Worm (Caenorhabditis elegans) whole organism, L2 larva: ENCODE measurements around the gene F35H12.1.

Experiments used
- blmp-1 ChIP-seq: sonication (generic microtip); optimal IDR thresholded peaks from 2 replicates; lab custom pipeline; 2017; ENCODE audit warnings: missing genetic modification characterization, mild to moderate bottlenecking, missing compliant biosample characterization, antibody characterized with exemption, moderate library complexity; ENCODE audit not compliant: insufficient read depth
- ceh-82 ChIP-seq: fragments of 150-350 bp; optimal IDR thresholded peaks from 2 replicates; lab custom pipeline; 2014; ENCODE audit warnings: missing biosample characterization, missing genetic modification characterization
- lin-11 ChIP-seq: fragments of 150-350 bp; sonication (generic microtip); optimal IDR thresholded peaks from 2 replicates; lab custom pipeline; 2014; ENCODE audit warnings: missing biosample characterization, missing genetic modification characterization, inconsistent platforms, mixed read lengths
- lin-39 ChIP-seq: fragments of 150-350 bp; optimal IDR thresholded peaks from 2 replicates; lab custom pipeline; 2014; ENCODE audit warnings: missing biosample characterization, missing genetic modification reagents, missing genetic modification characterization
- mab-5 ChIP-seq: fragments of 150-350 bp; optimal IDR thresholded peaks from 2 replicates; lab custom pipeline; 2014; ENCODE audit warnings: missing biosample characterization, missing genetic modification characterization
- mdl-1 ChIP-seq, 2 experiments: fragments of 150-350 bp in 1 of 2; sonication (generic microtip) in 1 of 2; optimal IDR thresholded peaks; 2 replicates each; lab custom pipeline; 2017; ENCODE audit warnings: missing biosample characterization in 2 of 2, missing genetic modification characterization in 2 of 2
- nhr-10 ChIP-seq: sonication (generic microtip); optimal IDR thresholded peaks from 2 replicates; lab custom pipeline; 2017; ENCODE audit warnings: missing biosample characterization, missing genetic modification characterization
- nhr-21 ChIP-seq: fragments of 150-350 bp; optimal IDR thresholded peaks from 2 replicates; lab custom pipeline; 2014; ENCODE audit warnings: missing biosample characterization, missing genetic modification characterization
- nhr-77 ChIP-seq: fragments of 150-350 bp; optimal IDR thresholded peaks from 2 replicates; lab custom pipeline; 2014; ENCODE audit warnings: missing biosample characterization, missing genetic modification characterization
- snpc-4 ChIP-seq: fragments of 150-350 bp; optimal IDR thresholded peaks from 2 replicates; lab custom pipeline; 2014; ENCODE audit warnings: missing biosample characterization, missing genetic modification characterization
- unc-62 ChIP-seq: fragments of 150-350 bp; optimal IDR thresholded peaks from 2 replicates; lab custom pipeline; 2014; ENCODE audit warnings: missing biosample characterization, missing genetic modification reagents, missing genetic modification characterization

- no peak for TF ChIP-seq unc-62
- no peak for TF ChIP-seq lin-11 (tag; lab: Kevin White, UChicago)
- TF ChIP-seq nhr-10 (tag; lab: Kevin White, UChicago): no peak
- no peak for TF ChIP-seq mdl-1 (tag; optimal IDR thresholded peaks at IDR 0.05; lab: Kevin White, UChicago)
- no peak for TF ChIP-seq snpc-4 (tag; lab: Kevin White, UChicago)
- TF ChIP-seq ceh-82 (tag; lab: Kevin White, UChicago): no peak
- TF ChIP-seq blmp-1: no peak
- no peak for TF ChIP-seq nhr-21 (tag; lab: Kevin White, UChicago)
- TF ChIP-seq lin-39: no peak
- no peak for TF ChIP-seq nhr-77 (tag; lab: Kevin White, UChicago)
- TF ChIP-seq mab-5 (tag; lab: Kevin White, UChicago): no peak
Measured at ce11 chrX:912564-912963, 21.0 kb upstream of the F35H12.1 start.
